Fruit fly (Drosophila melanogaster) whole organism, larva: Measurements from ENCODE around the gene Ask1.

Experiments
- noc ChIP-seq: fragments of 200-800 bp; sonication (Bioruptor generic); optimal IDR thresholded peaks from 3 replicates; lab custom pipeline; 2019; ENCODE audit warnings: missing biosample characterization, mild to moderate bottlenecking, missing genetic modification characterization, moderate library complexity

Ask1 gene

DNA sequence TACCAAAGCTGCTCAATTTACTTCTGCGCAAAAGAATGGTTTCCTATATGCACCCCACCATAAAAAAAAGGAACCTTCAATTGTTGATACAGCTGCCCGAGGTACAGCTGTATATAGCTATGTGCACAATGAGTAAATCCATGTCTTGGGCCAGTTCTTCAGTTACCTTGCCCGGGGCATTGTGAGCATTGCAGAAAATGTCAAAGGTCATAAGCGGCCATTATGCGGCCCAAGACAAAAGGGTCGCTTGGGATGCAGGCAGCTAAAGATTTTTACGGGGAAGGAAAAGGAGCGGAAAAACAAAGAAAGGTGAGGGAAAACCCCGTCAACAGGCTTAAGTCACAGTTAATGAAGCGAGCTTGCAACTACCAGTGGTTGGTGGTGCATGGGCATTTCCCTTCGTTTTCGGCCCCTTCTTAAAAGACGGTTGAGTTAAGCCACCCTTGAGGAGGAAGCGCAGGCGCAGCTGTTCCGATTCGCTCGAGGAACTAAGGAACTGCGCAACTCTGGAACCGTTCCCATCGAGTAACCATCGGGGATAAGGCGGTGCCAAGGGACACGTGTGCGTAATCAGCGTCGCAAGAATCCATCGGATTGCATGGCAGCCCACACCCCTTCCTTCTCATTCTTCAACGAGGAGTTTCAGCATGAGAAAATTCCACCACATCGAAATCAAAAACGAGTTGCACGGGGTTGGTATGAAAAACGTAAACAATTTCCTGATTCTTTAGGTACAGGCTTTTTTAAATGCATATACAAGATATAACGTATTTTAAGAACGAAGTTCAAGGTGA lies 51.6 kb downstream of the Ask1 start:
- TF ChIP-seq noc (tag; lab: Kevin White, UChicago), result no peak

DNA sequence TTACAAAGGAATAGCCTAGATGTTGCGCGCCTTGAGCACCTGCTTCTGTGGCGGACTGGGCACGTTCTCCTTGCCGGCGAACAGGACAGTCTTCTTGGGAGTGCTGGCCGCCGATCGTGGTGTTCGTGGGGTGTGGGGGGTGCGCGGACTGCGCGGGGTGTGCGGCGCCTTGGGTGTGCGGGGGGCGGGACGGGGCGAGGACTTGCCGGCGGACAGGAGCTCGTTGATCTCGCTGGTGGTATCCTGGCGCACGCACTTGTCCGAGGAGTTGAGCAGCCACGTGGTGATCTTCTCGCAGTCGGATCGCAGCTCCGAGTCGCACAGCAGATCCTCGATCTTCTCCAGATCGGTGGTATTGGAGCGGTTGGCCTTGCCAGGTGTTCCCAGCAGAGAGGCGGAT lies 52.6 kb downstream of the Ask1 start:
- TF ChIP-seq noc (tag; lab: Kevin White, UChicago), result no peak

DNA sequence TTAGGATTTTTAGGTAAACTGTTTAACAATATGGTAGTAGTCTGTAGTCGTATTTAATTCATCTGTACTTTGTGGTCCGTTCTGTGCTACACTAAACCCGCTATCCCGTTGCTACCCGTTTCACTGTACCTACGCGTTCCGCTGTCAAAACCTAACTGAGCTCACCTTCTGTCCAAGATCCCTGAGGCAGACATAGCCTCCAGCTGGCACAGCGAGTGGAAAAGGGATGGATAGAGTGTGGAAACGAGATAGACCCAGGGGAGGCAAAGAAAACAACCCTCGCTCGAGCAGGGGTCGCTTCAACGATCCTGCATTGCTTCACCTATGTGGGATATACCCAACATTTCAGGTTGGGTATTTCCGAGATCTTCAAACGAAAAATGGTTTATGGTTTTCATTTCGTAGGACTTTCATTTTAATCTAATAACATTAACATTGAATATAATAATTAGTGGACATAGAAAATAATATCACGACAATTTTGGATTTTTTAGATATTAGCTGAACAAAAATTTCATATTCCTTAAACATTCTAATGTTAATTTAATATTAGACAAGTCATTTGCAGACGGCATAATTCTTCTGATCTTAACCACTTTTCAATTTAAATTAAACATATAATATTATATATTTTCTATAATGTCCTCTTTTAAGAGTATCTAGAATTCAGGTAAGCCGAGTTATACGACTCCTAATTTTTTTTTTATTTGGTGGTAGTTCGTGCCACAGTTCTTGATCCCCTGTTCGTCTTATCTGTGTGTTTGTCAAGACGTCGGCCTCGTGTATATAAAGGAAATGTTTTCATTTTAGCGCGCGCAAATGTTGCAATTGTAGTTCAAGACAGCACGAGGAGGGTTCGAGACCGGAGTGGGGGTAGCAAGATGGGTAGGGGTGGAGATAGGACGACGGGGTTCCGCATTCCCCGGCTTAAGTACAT lies 55.6 kb downstream of the Ask1 start, which contains the start of gene mira:
Gene mira (minus strand): TSS at position 281 of the 937 bp plus-strand sequence.
- TF ChIP-seq noc (tag; lab: Kevin White, UChicago), result no peak
